Worm (Caenorhabditis elegans) whole organism, L1 larva: Measurements from ENCODE around the gene F59B2.9.

Experiments
- C16A3.4 ChIP-seq: fragments of 150-350 bp; optimal IDR thresholded peaks from 2 replicates; lab custom pipeline; 2014; ENCODE audit warnings: missing biosample characterization, missing genetic modification characterization
- F16B12.6 ChIP-seq: fragments of 150-350 bp; optimal IDR thresholded peaks from 2 replicates; lab custom pipeline; 2014; ENCODE audit warnings: missing biosample characterization, missing genetic modification characterization
- aly-2 ChIP-seq: fragments of 150-350 bp; optimal IDR thresholded peaks from 2 replicates; lab custom pipeline; 2014; ENCODE audit warnings: missing biosample characterization, missing genetic modification characterization
- blmp-1 ChIP-seq: fragments of 150-350 bp; optimal IDR thresholded peaks from 2 replicates; lab custom pipeline; 2014; ENCODE audit warnings: missing biosample characterization, missing genetic modification characterization
- ceh-63 ChIP-seq: fragments of 200-800 bp; sonication (Bioruptor generic); optimal IDR thresholded peaks from 2 replicates; lab custom pipeline; 2018; ENCODE audit warnings: mild to moderate bottlenecking, missing genetic modification characterization, missing compliant biosample characterization
- dpl-1 ChIP-seq, 3 experiments: fragments of 150-350 bp in 2 of 3; sonication (generic microtip) in 1 of 3; optimal IDR thresholded peaks; 2 replicates each; lab custom pipeline; 2014 to 2017; ENCODE audit warnings: missing biosample characterization in 3 of 3, missing genetic modification characterization in 3 of 3, missing genetic modification reagents in 3 of 3
- dsc-1 ChIP-seq: sonication (generic microtip); optimal IDR thresholded peaks from 2 replicates; lab custom pipeline; 2016; ENCODE audit warnings: mild to moderate bottlenecking, missing genetic modification characterization, missing compliant biosample characterization
- efl-1 ChIP-seq, 4 experiments: fragments of 150-350 bp; optimal IDR thresholded peaks in 3 of 4; peaks in 1 of 4; 1 replicate in 1 of 4; 2 replicates in 3 of 4; lab custom pipeline; 2014; ENCODE audit warnings: missing biosample characterization in 2 of 4, missing genetic modification characterization in 2 of 4, missing genetic modification reagents in 2 of 4
- egl-13 ChIP-seq: sonication (generic microtip); optimal IDR thresholded peaks from 2 replicates; lab custom pipeline; 2016; ENCODE audit warnings: missing genotype, missing genetic modification reagents, missing genetic modification characterization, missing compliant biosample characterization
- elt-2 ChIP-seq: sonication (generic microtip); optimal IDR thresholded peaks from 2 replicates; lab custom pipeline; 2016; ENCODE audit warnings: missing genetic modification characterization, mild to moderate bottlenecking, inconsistent platforms, missing compliant biosample characterization, missing genetic modification reagents
- elt-3 ChIP-seq, 6 experiments: fragments of 150-350 bp in 1 of 6; sonication (generic microtip); optimal IDR thresholded peaks; 2 replicates each; lab custom pipeline; 2017 to 2018; ENCODE audit warnings: missing biosample characterization in 6 of 6, missing genetic modification characterization in 6 of 6, inconsistent platforms in 1 of 6
- fkh-8 ChIP-seq: sonication (generic microtip); optimal IDR thresholded peaks from 2 replicates; lab custom pipeline; 2016; ENCODE audit warnings: mild to moderate bottlenecking, missing genetic modification characterization, missing compliant biosample characterization
- fos-1 ChIP-seq: fragments of 150-350 bp; optimal IDR thresholded peaks from 2 replicates; lab custom pipeline; 2014; ENCODE audit warnings: missing biosample characterization, missing genetic modification characterization
- hlh-17 ChIP-seq: fragments of 200-800 bp; sonication (Bioruptor generic); optimal IDR thresholded peaks from 2 replicates; lab custom pipeline; 2018; ENCODE audit warnings: missing genetic modification characterization, mild to moderate bottlenecking, missing compliant biosample characterization, moderate library complexity, borderline replicate concordance
- jun-1 ChIP-seq: fragments of 150-350 bp; optimal IDR thresholded peaks from 2 replicates; lab custom pipeline; 2014; ENCODE audit warnings: missing biosample characterization, missing genetic modification reagents, missing genetic modification characterization
- lin-14 ChIP-seq: fragments of 200-800 bp; sonication (Bioruptor generic); optimal IDR thresholded peaks from 2 replicates; lab custom pipeline; 2018; ENCODE audit warnings: mild to moderate bottlenecking, missing genetic modification characterization, moderate library complexity, missing compliant biosample characterization
- lin-35 ChIP-seq, 2 experiments: fragments of 150-350 bp; optimal IDR thresholded peaks; 2 replicates each; lab custom pipeline; 2014; ENCODE audit warnings: missing biosample characterization in 2 of 2, missing genetic modification characterization in 2 of 2, missing genetic modification reagents in 2 of 2
- lir-3 ChIP-seq: sonication (generic microtip); optimal IDR thresholded peaks from 2 replicates; lab custom pipeline; 2016; ENCODE audit warnings: mild to moderate bottlenecking, missing genetic modification characterization, moderate library complexity, missing compliant biosample characterization; ENCODE audit not compliant: poor library complexity
- lsy-2 ChIP-seq, 2 experiments: fragments of 150-350 bp; optimal IDR thresholded peaks; 2 replicates each; lab custom pipeline; 2014; ENCODE audit warnings: missing biosample characterization in 2 of 2, missing genetic modification characterization in 2 of 2
- mdl-1 ChIP-seq, 2 experiments: fragments of 150-350 bp; optimal IDR thresholded peaks; 2 replicates each; lab custom pipeline; 2014 to 2017; ENCODE audit warnings: missing biosample characterization in 2 of 2, missing genetic modification characterization in 2 of 2, inconsistent platforms in 1 of 2
- mef-2 ChIP-seq: fragments of 150-350 bp; optimal IDR thresholded peaks from 2 replicates; lab custom pipeline; 2014; ENCODE audit warnings: missing biosample characterization, missing genetic modification characterization
- mep-1 ChIP-seq: fragments of 150-350 bp; optimal IDR thresholded peaks from 2 replicates; lab custom pipeline; 2014; ENCODE audit warnings: missing biosample characterization, missing genetic modification characterization
- nhr-19 ChIP-seq: fragments of 200-800 bp; sonication (Bioruptor generic); conservative IDR thresholded peaks from 2 replicates; pipeline ENCODE4 v1.3.6; 2022; ENCODE audit warnings: missing genetic modification characterization, missing compliant biosample characterization
- nhr-20 ChIP-seq: sonication (generic microtip); optimal IDR thresholded peaks from 2 replicates; lab custom pipeline; 2016; ENCODE audit warnings: mild to moderate bottlenecking, missing genetic modification characterization, missing compliant biosample characterization
- nhr-47 ChIP-seq: sonication (generic microtip); optimal IDR thresholded peaks from 2 replicates; lab custom pipeline; 2016; ENCODE audit warnings: mild to moderate bottlenecking, missing genetic modification characterization, moderate library complexity, missing compliant biosample characterization
- nhr-71 ChIP-seq: sonication (generic microtip); optimal IDR thresholded peaks from 2 replicates; lab custom pipeline; 2016; ENCODE audit warnings: mild to moderate bottlenecking, missing genetic modification characterization, moderate library complexity, missing compliant biosample characterization
- nhr-85 ChIP-seq: sonication (generic microtip); peaks from one replicate; lab custom pipeline; 2016; ENCODE audit warnings: missing genetic modification characterization, inconsistent platforms, missing compliant biosample characterization
- nhr-90 ChIP-seq: sonication (generic microtip); optimal IDR thresholded peaks from 2 replicates; lab custom pipeline; 2016; ENCODE audit warnings: mild to moderate bottlenecking, missing genetic modification characterization, missing compliant biosample characterization; ENCODE audit not compliant: poor library complexity
- skn-1 ChIP-seq: fragments of 150-350 bp; optimal IDR thresholded peaks from 2 replicates; lab custom pipeline; 2014; ENCODE audit warnings: missing biosample characterization, missing genetic modification characterization
- snu-23 ChIP-seq: sonication (generic microtip); optimal IDR thresholded peaks from 2 replicates; lab custom pipeline; 2016; ENCODE audit warnings: missing genetic modification characterization, missing compliant biosample characterization
- sox-4 ChIP-seq: sonication (generic microtip); optimal IDR thresholded peaks from 2 replicates; lab custom pipeline; 2016; ENCODE audit warnings: missing genetic modification characterization, missing compliant biosample characterization
- sptf-1 ChIP-seq: fragments of 150-350 bp; optimal IDR thresholded peaks from 2 replicates; lab custom pipeline; 2014; ENCODE audit warnings: missing biosample characterization, missing genetic modification characterization
- sup-37 ChIP-seq: fragments of 200-800 bp; sonication (Bioruptor generic); optimal IDR thresholded peaks from 2 replicates; lab custom pipeline; 2018; ENCODE audit warnings: mild to moderate bottlenecking, missing genetic modification characterization, missing compliant biosample characterization
- swsn-7 ChIP-seq: sonication (generic microtip); optimal IDR thresholded peaks from 2 replicates; lab custom pipeline; 2016; ENCODE audit warnings: missing genetic modification characterization, missing compliant biosample characterization
- tbx-2 ChIP-seq: sonication (generic microtip); optimal IDR thresholded peaks from 2 replicates; lab custom pipeline; 2016; ENCODE audit warnings: missing genetic modification characterization, missing compliant biosample characterization
- unc-62 ChIP-seq: fragments of 150-350 bp; optimal IDR thresholded peaks from 2 replicates; lab custom pipeline; 2014; ENCODE audit warnings: missing biosample characterization, missing genetic modification reagents, missing genetic modification characterization
- unc-86 ChIP-seq: sonication (generic microtip); optimal IDR thresholded peaks from 2 replicates; lab custom pipeline; 2016; ENCODE audit warnings: missing genetic modification characterization, missing compliant biosample characterization
- vab-15 ChIP-seq: sonication (generic microtip); optimal IDR thresholded peaks from 2 replicates; lab custom pipeline; 2017; ENCODE audit warnings: missing genotype, mild to moderate bottlenecking, missing genetic modification characterization, missing compliant biosample characterization

The F59B2.9 gene

ce11 chrIII:8984960-8985359 lies 27.2 kb downstream of the F59B2.9 start (continued):
- TF ChIP-seq C16A3.4 (tag; lab: Kevin White, UChicago) (peak; percentile 52), efl-1 (optimal IDR thresholded peaks at IDR 0.05; lab: Kevin White, UChicago) (peak; percentile 57 to 72), efl-1 (GFP tag; optimal IDR thresholded peaks at IDR 0.05 in 1 of 2; lab: Kevin White, UChicago) (peak; percentile 45 to 89), snu-23 (peak; percentile 67), F16B12.6 (tag; lab: Kevin White, UChicago) (peak; percentile 20), hlh-17 (no peak), nhr-71 (tag; lab: Kevin White, UChicago) (peak; percentile 79), swsn-7 (tag; lab: Kevin White, UChicago) (peak; percentile 60), lsy-2 (tag; optimal IDR thresholded peaks at IDR 0.05; lab: Kevin White, UChicago) (peak; percentile 60 to 79), aly-2 (tag; lab: Kevin White, UChicago) (no peak), nhr-20 (peak; percentile 67), nhr-90 (peak; percentile 23), elt-3 (tag; optimal IDR thresholded peaks at IDR 0.05; lab: Kevin White, UChicago) (peak in 2 of 6 experiments; percentile 23 to 42), mef-2 (peak; percentile 36), nhr-19 (GFP tag; lab: Robert Waterston, UW) (peak; percentile 54)

DNA sequence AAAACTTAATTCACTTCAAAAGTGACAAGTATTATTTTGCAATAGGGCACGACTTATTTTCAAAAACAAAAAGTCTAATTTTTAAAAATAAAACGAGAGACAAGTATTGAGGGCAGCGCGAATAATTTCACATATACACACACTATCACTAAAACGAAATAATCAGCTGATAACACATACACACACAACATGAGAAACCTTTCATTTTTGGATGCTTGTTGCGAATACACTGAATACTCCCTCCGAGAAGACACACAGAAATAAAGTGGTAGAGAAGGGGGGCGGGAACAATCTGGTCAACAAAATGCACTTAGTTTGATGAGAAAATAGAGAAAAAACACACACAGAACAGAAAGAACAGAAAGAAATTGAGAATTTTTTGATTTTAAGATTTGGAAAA lies 27.8 kb downstream of the F59B2.9 start:
- TF ChIP-seq nhr-47 (tag; lab: Kevin White, UChicago) (no peak), blmp-1 (peak; percentile 51), elt-2 (tag; lab: Kevin White, UChicago) (peak; percentile 7), unc-62 (GFP tag; lab: Kevin White, UChicago) (no peak)

- TF ChIP-seq lsy-2 (tag; optimal IDR thresholded peaks at IDR 0.05; lab: Kevin White, UChicago) (peak in 1 of 2 experiments; percentile 46), vab-15 (tag; lab: Kevin White, UChicago) (no peak), mdl-1 (tag; optimal IDR thresholded peaks at IDR 0.05; lab: Kevin White, UChicago) (peak in 1 of 2 experiments; percentile 87), mep-1 (tag; lab: Kevin White, UChicago) (peak; percentile 25), elt-3 (tag; optimal IDR thresholded peaks at IDR 0.05; lab: Kevin White, UChicago) (peak; percentile 16 to 87 (median 75)), dpl-1 (GFP tag; optimal IDR thresholded peaks at IDR 0.05; lab: Kevin White, UChicago) (peak in 1 of 3 experiments; percentile 20), jun-1 (tag; lab: Kevin White, UChicago) (peak; percentile 5), nhr-19 (GFP tag; lab: Robert Waterston, UW) (peak; percentile 36; the same call in 1 of the 2 replicates), snu-23 (peak; percentile 35), C16A3.4 (tag; lab: Kevin White, UChicago) (peak; percentile 1), lin-35 (GFP tag; optimal IDR thresholded peaks at IDR 0.05; lab: Kevin White, UChicago) (peak; percentile 15 to 68), sox-4 (no peak), skn-1 (peak; percentile 23), nhr-71 (tag; lab: Kevin White, UChicago) (peak; percentile 50), dsc-1 (tag; lab: Kevin White, UChicago) (no peak), sup-37 (GFP tag; lab: Kevin White, UChicago) (no peak), nhr-20 (peak; percentile 67), lir-3 (peak; percentile 40), lin-14 (peak; percentile 58), efl-1 (optimal IDR thresholded peaks at IDR 0.05; lab: Kevin White, UChicago) (no peak), efl-1 (GFP tag; optimal IDR thresholded peaks at IDR 0.05 in 1 of 2; lab: Kevin White, UChicago) (peak in 1 of 2 experiments; percentile 91), tbx-2 (tag; lab: Kevin White, UChicago) (peak; percentile 18), egl-13 (tag; lab: Kevin White, UChicago) (no peak), nhr-85 (tag; lab: Kevin White, UChicago) (peak; percentile 69), blmp-1 (peak; percentile 97)
- TF ChIP-seq, all 84 proteins: peak for 19
These were observed 28.4 kb downstream of the F59B2.9 start for ce11 chrIII:8983811-8984210.

ce11 chrIII:8983135-8983534 lies 29.1 kb downstream of the F59B2.9 start:
- TF ChIP-seq elt-3 (tag; optimal IDR thresholded peaks at IDR 0.05; lab: Kevin White, UChicago) (peak in 3 of 6 experiments; percentile 38 to 69 (median 51)), unc-86 (tag; lab: Kevin White, UChicago) (peak; percentile 52), fos-1 (tag; lab: Kevin White, UChicago) (no peak), blmp-1 (peak; percentile 83), sptf-1 (no peak), dsc-1 (tag; lab: Kevin White, UChicago) (peak; percentile 34), nhr-71 (tag; lab: Kevin White, UChicago) (peak; percentile 29), ceh-63 (no peak), fkh-8 (tag; lab: Kevin White, UChicago) (no peak), snu-23 (peak; percentile 33), lin-14 (peak; percentile 59)
